Fruit fly (Drosophila melanogaster) Kc167 (cell line): ENCODE results near the gene SCCRO.

Source experiments
- Myc ChIP-seq: fragments of >200 bp; optimal IDR thresholded peaks from 2 replicates; lab custom pipeline; 2017; ENCODE audit warnings: missing external identifiers
- Sin3A ChIP-seq: fragments of >200 bp; optimal IDR thresholded peaks from 2 replicates; lab custom pipeline; 2018; ENCODE audit warnings: missing external identifiers
- h ChIP-seq: fragments of >200 bp; optimal IDR thresholded peaks from 3 replicates; lab custom pipeline; 2018; ENCODE audit warnings: missing external identifiers
- insv ChIP-seq: fragments of >200 bp; optimal IDR thresholded peaks from 3 replicates; lab custom pipeline; 2018; ENCODE audit warnings: missing external identifiers
- psq ChIP-seq: fragments of >200 bp; optimal IDR thresholded peaks from 2 replicates; lab custom pipeline; 2017; ENCODE audit warnings: missing external identifiers
- ttk ChIP-seq: sonication (Bioruptor generic); optimal IDR thresholded peaks from 2 replicates; lab custom pipeline; 2017; ENCODE audit warnings: missing external identifiers

The SCCRO gene

DNA sequence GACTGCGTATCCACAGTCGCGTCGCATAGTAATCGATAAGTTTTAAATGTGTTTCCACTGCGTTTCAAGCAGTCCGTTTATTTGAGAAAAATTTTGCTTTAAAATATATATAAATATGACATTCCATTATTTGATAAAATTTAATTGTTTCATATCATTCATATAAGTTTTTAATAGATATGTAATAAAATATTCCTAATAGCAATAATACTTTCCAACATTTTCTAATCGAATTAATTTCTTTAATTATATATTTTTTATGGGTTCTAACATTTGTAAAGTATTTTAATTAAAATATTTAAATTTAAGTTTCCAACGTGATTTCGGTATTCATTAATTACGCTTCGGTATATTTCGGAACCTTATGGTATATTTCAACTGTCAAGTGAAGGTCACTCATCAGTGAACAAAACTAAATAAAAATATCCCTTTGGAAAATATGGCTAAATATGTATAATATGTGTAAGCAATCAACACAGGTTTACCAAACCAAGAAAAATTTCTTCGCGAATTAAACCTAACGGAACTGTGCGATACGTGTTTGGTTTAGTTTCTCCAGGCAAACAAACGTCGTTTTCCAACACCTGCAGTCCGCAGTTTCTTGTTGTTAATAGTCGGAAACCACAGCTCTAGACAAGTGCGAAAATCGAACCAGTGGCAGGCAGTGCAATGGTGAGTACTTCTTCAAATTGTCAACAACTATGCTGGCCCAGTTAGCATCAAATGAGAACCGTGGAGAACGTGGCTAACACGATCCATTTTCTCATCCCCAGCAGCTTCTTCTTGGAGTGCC, at the start of gene SCCRO, which contains the start of gene CG7739:
Gene SCCRO, plus strand, starts transcription at position 370 of the 793 bp plus-strand sequence.
Gene CG7739, minus strand, starts transcription at position 8 of the 793 bp plus-strand sequence.
- TF ChIP-seq insv (lab: Kevin White, UChicago) (no peak), Sin3A (lab: Kevin White, UChicago) (no peak), h (lab: Kevin White, UChicago) (no peak), psq (lab: Kevin White, UChicago) (no peak), ttk (no peak), Myc (lab: Kevin White, UChicago) (no peak)

dm6 chr3L:15513726-15514125, 49.5 kb upstream of the SCCRO start:
- TF ChIP-seq ttk (no peak), Sin3A (lab: Kevin White, UChicago) (no peak), psq (lab: Kevin White, UChicago) (no peak), h (lab: Kevin White, UChicago) (no peak), Myc (lab: Kevin White, UChicago) (no peak), insv (lab: Kevin White, UChicago) (no peak)

DNA sequence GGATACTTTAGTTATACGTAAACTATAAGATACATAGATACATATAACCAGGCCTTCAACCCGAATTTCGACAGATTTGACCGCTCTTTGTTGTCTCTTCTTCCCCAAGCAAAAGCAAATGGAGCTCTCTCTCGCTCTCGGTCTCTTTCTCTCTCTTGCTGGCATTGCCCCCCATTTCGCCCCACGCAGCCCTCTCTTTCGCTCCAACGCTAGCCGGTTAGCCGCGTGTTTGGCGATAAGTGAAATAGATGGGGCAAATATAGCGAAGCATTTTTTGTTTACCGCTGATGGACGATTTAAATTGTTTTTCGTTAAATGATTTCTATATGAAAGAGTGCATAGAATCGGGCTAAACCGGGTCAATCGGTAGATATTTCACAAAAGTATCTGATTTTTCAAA, 48.8 kb upstream of the SCCRO start:
- TF ChIP-seq ttk (no peak), h (lab: Kevin White, UChicago) (no peak), Myc (lab: Kevin White, UChicago) (no peak), psq (lab: Kevin White, UChicago) (no peak), Sin3A (lab: Kevin White, UChicago) (no peak), insv (lab: Kevin White, UChicago) (no peak)

- no peak for TF ChIP-seq h (lab: Kevin White, UChicago)
- TF ChIP-seq insv (lab: Kevin White, UChicago) = no peak
- TF ChIP-seq ttk = no peak
Observed at dm6 chr3L:15514814-15515495, 48.3 kb upstream of the SCCRO start.

DNA sequence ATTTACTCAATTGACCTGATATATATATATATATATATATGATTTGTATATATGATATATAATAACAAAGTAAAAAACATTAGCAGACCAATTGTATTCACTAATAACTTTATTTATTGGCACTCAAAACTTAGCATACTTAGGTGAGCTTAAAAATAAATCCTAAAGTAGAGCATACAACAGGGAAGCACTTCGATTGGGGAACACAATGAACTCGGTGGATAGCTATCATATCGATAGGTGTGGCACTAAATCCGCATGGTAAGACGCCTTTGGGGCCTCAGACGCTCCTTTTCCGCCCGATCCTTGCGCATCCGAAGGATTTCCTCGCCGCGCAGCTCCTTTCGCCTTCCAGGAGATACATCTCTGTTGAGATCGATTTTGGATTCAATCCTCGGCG, 46.8 kb upstream of the SCCRO start:
- no peak for TF ChIP-seq h (lab: Kevin White, UChicago)
- no peak for TF ChIP-seq insv (lab: Kevin White, UChicago)
- TF ChIP-seq Sin3A (lab: Kevin White, UChicago) = no peak
- TF ChIP-seq psq (lab: Kevin White, UChicago) = no peak
- TF ChIP-seq Myc (lab: Kevin White, UChicago) = no peak
- TF ChIP-seq ttk = no peak

DNA sequence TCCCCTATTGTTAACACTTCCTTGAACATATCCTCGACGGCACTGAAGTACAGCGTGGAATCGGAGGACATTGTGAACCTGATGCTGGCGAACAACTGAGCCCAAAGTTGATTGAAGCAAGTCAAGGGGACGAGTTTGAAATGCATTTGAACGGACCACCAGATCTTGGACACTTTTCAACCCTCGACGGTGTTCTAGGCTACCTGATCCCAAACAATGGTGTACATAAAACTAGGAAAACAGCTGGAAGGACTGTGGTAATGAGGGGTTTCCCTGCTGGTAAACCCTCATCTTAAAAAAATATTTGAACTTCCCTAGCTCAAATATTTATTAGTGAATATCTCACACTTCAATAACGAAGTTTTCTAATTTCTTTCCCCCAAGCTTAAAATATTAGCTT, 46.3 kb upstream of the SCCRO start, which contains the start of gene CG13454:
Gene CG13454, minus strand, starts transcription at position 101 of the 400 bp plus-strand sequence.
- TF ChIP-seq Myc (lab: Kevin White, UChicago) (no peak), h (lab: Kevin White, UChicago) (no peak), ttk (no peak), Sin3A (lab: Kevin White, UChicago) (no peak), psq (lab: Kevin White, UChicago) (no peak), insv (lab: Kevin White, UChicago) (no peak)

DNA sequence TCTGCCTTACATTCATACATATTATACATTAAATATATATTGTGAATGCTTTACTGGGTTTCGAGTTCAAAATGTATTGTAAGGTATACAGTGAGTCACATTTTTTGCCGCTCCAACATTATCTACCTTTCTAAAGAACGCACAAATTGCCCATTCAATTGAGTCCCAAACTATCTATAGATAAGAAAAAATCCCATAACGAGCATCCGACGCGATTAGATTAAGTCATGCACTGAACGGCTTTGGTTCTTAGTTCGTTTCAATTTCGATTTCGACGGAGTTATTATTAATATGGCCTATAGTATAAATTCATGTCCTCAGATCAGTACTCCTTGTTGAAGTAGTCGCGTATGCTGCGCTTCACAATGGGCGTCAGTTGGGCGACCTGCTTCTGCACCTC, 45.7 kb upstream of the SCCRO start:
- no peak for TF ChIP-seq ttk
- no peak for TF ChIP-seq h (lab: Kevin White, UChicago)
- TF ChIP-seq Sin3A (lab: Kevin White, UChicago) = no peak
- no peak for TF ChIP-seq psq (lab: Kevin White, UChicago)

DNA sequence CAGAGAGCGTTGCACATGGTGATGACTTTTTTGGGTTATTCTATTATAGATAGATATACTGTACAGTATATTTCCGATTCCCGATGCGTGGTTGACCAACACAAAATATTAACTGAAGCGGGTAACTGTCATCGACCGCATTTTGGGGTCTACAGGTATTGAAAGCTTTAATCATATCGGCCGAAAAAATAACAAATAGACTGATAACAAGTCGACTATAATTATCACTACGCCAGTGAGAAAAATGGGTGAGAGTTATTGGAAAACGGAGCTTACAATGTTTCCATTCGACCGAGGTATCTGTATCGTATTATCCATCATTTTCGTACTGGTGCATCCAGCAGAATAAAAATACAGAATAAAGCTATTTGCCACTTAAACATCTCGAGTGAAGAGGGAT, 44.9 kb upstream of the SCCRO start:
- TF ChIP-seq h (lab: Kevin White, UChicago) (no peak), ttk (no peak), Sin3A (lab: Kevin White, UChicago) (no peak), psq (lab: Kevin White, UChicago) (no peak), insv (lab: Kevin White, UChicago) (no peak), Myc (lab: Kevin White, UChicago) (no peak)

DNA sequence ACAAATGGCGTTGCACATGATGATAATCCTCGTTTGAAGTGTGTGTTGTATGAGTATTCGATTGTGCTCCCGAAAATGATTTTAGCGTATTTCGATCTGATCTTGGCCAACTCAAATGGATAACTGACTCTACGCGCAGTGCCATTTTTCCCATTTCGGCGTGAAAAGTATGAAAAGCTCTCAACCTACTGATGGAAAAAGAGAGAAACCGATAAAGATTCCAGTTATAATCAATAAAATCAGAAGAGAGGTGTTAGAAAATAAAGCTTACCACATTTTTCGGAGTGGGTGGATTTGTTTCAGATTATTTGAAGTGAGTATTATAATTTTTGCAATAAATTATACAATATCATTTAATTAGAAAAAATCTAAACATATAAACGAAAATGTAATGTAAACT, 43.7 kb upstream of the SCCRO start, which contains the start of gene mex1:
Gene mex1, minus strand, starts transcription at position 101 of the 400 bp plus-strand sequence.
- TF ChIP-seq Sin3A (lab: Kevin White, UChicago) (no peak), psq (lab: Kevin White, UChicago) (no peak), Myc (lab: Kevin White, UChicago) (no peak), insv (lab: Kevin White, UChicago) (no peak), h (lab: Kevin White, UChicago) (no peak), ttk (no peak)

- TF ChIP-seq insv (lab: Kevin White, UChicago) = no peak
- TF ChIP-seq psq (lab: Kevin White, UChicago) = no peak
- no peak for TF ChIP-seq Myc (lab: Kevin White, UChicago)
- no peak for TF ChIP-seq ttk
- no peak for TF ChIP-seq Sin3A (lab: Kevin White, UChicago)
- no peak for TF ChIP-seq h (lab: Kevin White, UChicago)
Observed at dm6 chr3L:15519920-15520319, 43.3 kb upstream of the SCCRO start.

- no peak for TF ChIP-seq h (lab: Kevin White, UChicago)
- no peak for TF ChIP-seq ttk
- TF ChIP-seq Myc (lab: Kevin White, UChicago) = no peak
- no peak for TF ChIP-seq Sin3A (lab: Kevin White, UChicago)
Observed at dm6 chr3L:15520320-15520719, 42.9 kb upstream of the SCCRO start, which contains the start of gene yellow-k. Gene yellow-k (plus strand): TSS chr3L:15520620.
